Fruit fly (Drosophila melanogaster) whole organism, adult: ENCODE results near the gene CG31100.
A peak's percentile ranks its signal among the peaks of the same experiment; 100 is the strongest.

Experiments
- CG11617 ChIP-seq: fragments of 200-800 bp; sonication (Bioruptor generic); optimal IDR thresholded peaks from 2 replicates; lab custom pipeline; 2017; ENCODE audit warnings: mild to moderate bottlenecking, missing biosample characterization, missing genetic modification reagents, missing genetic modification characterization
- CG12768 ChIP-seq: fragments of 200-800 bp; sonication (Bioruptor generic); optimal IDR thresholded peaks from 2 replicates; lab custom pipeline; 2017; ENCODE audit warnings: missing biosample characterization, missing genetic modification characterization, mild to moderate bottlenecking, moderate library complexity, missing genetic modification reagents
- CG14711 ChIP-seq: fragments of 200-800 bp; sonication (Bioruptor generic); optimal IDR thresholded peaks from 2 replicates; lab custom pipeline; 2018; ENCODE audit warnings: missing biosample characterization, mild to moderate bottlenecking, missing genetic modification characterization, moderate library complexity
- CG1620 ChIP-seq: fragments of 200-800 bp; sonication (Bioruptor generic); optimal IDR thresholded peaks from 2 replicates; lab custom pipeline; 2016; ENCODE audit warnings: missing biosample characterization, missing genetic modification characterization
- CG33017 ChIP-seq: fragments of 200-800 bp; sonication (Bioruptor generic); optimal IDR thresholded peaks from 2 replicates; lab custom pipeline; 2018; ENCODE audit warnings: missing biosample characterization, mild to moderate bottlenecking, missing genetic modification characterization, moderate library complexity
- CG5204 ChIP-seq: fragments of 200-800 bp; sonication (Bioruptor generic); optimal IDR thresholded peaks from 2 replicates; lab custom pipeline; 2016; ENCODE audit warnings: missing biosample characterization, missing genetic modification characterization
- CG7045 ChIP-seq: fragments of 200-800 bp; sonication (Bioruptor generic); optimal IDR thresholded peaks from 2 replicates; lab custom pipeline; 2017; ENCODE audit warnings: missing biosample characterization, mild to moderate bottlenecking, missing genetic modification characterization
- CG7101 ChIP-seq: fragments of 200-800 bp; sonication (Bioruptor generic); optimal IDR thresholded peaks from 2 replicates; lab custom pipeline; 2018; ENCODE audit warnings: missing biosample characterization, mild to moderate bottlenecking, missing genetic modification characterization, moderate library complexity
- Clk ChIP-seq: fragments of 200-800 bp; sonication (Bioruptor generic); optimal IDR thresholded peaks from 2 replicates; lab custom pipeline; 2017; ENCODE audit warnings: missing biosample characterization, missing genetic modification characterization
- Crg-1 ChIP-seq: fragments of 200-800 bp; sonication (Bioruptor generic); optimal IDR thresholded peaks from 2 replicates; lab custom pipeline; 2016; ENCODE audit warnings: missing biosample characterization, missing genetic modification characterization
- Hr96 ChIP-seq: fragments of 200-800 bp; sonication (Bioruptor generic); optimal IDR thresholded peaks from 2 replicates; lab custom pipeline; 2016; ENCODE audit warnings: missing biosample characterization, missing genetic modification characterization
- Mnt ChIP-seq: fragments of 200-800 bp; sonication (Bioruptor generic); optimal IDR thresholded peaks from 2 replicates; lab custom pipeline; 2016; ENCODE audit warnings: missing biosample characterization, mild to moderate bottlenecking, missing genetic modification characterization
- bab1 ChIP-seq: fragments of 200-800 bp; sonication (Bioruptor generic); optimal IDR thresholded peaks from 3 replicates; lab custom pipeline; 2019; ENCODE audit warnings: missing biosample characterization, mild to moderate bottlenecking, missing genetic modification characterization, moderate library complexity
- cic ChIP-seq: fragments of 200-800 bp; sonication (Bioruptor generic); optimal IDR thresholded peaks from 2 replicates; lab custom pipeline; 2017; ENCODE audit warnings: missing biosample characterization, mild to moderate bottlenecking, missing genetic modification characterization, moderate library complexity
- cnc ChIP-seq, 2 experiments: fragments of >200 bp; optimal IDR thresholded peaks; 2 replicates each; lab custom pipeline; 2017
- kay ChIP-seq: fragments of 200-800 bp; sonication (Bioruptor generic); peaks from one replicate; lab custom pipeline; 2016; ENCODE audit warnings: missing biosample characterization, missing genetic modification characterization, borderline replicate concordance
- ovo ChIP-seq: fragments of 200-800 bp; sonication (Bioruptor generic); optimal IDR thresholded peaks from 2 replicates; lab custom pipeline; 2016; ENCODE audit warnings: missing biosample characterization, missing genetic modification characterization
- pad ChIP-seq: fragments of 200-800 bp; sonication (Bioruptor generic); optimal IDR thresholded peaks from 3 replicates; lab custom pipeline; 2017; ENCODE audit warnings: missing biosample characterization, missing genetic modification characterization, mild to moderate bottlenecking, moderate library complexity, missing genetic modification reagents
- tj ChIP-seq: fragments of 200-800 bp; sonication (Bioruptor generic); optimal IDR thresholded peaks from 3 replicates; lab custom pipeline; 2017; ENCODE audit warnings: missing biosample characterization, mild to moderate bottlenecking, missing genetic modification characterization, moderate library complexity
- toe ChIP-seq: fragments of 200-800 bp; sonication (Bioruptor generic); optimal IDR thresholded peaks from 2 replicates; lab custom pipeline; 2016; ENCODE audit warnings: missing biosample characterization, missing genetic modification characterization

The CG31100 gene

DNA sequence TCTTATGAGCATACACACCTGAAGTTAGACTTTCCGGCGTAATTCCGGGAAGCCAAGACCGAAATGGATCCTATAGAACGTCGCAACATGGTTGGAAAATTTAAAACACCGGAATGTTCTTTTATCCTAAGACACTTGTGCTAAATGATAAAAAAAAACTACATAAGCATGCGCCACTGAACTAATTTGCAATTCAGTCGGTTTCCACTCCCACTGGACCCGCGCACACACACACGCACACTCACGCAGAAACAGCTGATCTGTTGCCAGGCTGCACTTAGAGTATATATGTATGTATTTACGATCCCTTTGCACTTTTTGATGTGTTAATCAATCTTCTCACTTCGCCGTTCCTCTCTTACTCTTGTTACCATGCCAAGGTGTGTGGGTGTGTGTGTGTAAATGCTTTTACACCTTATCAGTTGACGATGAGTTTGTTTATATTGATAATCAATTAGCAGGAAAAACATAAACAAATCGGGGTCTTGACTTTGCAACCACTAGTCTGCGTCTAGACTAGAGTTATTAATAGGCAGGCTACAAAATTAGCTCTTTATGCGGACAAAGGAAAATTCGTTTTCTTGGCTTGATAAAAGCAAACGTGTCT lies 45.1 kb upstream of the CG31100 start, which contains the start of gene Mst85C:
Gene Mst85C, plus strand, starts transcription at position 180 of the 607 bp plus-strand sequence.
- peak; percentile 28 for TF ChIP-seq CG12768 (GFP tag; lab: Kevin White, UChicago)
- TF ChIP-seq cic (GFP tag; lab: Kevin White, UChicago) = peak; percentile 52
- TF ChIP-seq tj = peak; percentile 61
- peak; percentile 79 for TF ChIP-seq kay
- no peak for TF ChIP-seq cnc (optimal IDR thresholded peaks at IDR 0.05; lab: Kevin White, UChicago)
- no peak for TF ChIP-seq Crg-1 (GFP tag; lab: Kevin White, UChicago)

DNA sequence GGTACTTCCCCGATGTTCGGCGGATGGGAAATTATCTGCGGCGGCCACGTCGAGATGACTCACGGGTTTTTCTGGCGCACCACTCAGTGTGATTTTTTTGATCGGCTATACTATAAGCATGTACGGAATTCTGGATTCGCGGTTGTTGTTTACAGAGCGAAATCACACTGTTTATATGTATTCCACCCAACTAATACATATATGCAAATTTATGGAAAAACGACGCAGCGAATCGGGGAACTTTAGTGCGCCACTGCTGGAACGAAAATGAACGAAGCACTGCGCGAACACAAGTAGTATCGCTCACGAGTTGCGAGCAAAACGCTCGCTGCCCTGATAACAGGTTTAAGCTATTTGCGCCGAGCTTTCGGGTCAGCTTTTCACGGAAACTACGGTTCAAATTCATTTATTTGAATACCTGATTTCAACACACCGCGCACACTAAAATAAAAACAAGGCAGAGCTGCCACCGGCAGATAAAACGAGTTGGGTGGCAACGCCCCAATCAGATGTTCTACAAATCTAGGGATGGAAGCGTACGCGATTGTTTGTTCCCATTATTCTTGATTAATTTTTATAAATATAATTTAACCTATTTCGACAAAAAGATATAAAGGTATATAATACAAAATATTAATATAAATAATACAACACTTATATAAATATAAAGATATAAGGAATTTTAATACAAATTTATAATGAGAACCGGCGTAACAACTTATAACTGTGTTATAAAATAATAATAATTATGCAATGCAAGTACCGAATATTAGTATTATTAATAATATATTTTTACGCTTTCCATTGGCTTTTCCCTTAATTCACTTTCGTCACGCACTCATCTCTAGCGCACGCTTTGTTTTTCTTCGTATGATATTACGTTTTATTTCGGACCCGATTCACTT lies 44.4 kb upstream of the CG31100 start, which contains the start of gene Rel:
Gene Rel, minus strand, starts transcription at position 417 of the 905 bp plus-strand sequence.
- peak; percentile 72 for TF ChIP-seq CG11617 (GFP tag; lab: Kevin White, UChicago)
- TF ChIP-seq kay = peak; percentile 99
- no peak for TF ChIP-seq CG5204 (GFP tag; lab: Kevin White, UChicago)
- TF ChIP-seq cic (GFP tag; lab: Kevin White, UChicago) = peak; percentile 97
- peak in 1 of 2 experiments; percentile 13 for TF ChIP-seq cnc (optimal IDR thresholded peaks at IDR 0.05; lab: Kevin White, UChicago)
- TF ChIP-seq Hr96 (GFP tag; lab: Kevin White, UChicago) = no peak
- TF ChIP-seq toe = no peak
- no peak for TF ChIP-seq CG1620 (GFP tag; lab: Kevin White, UChicago)
- TF ChIP-seq pad (GFP tag; lab: Kevin White, UChicago) = peak; percentile 41
- peak; percentile 92 for TF ChIP-seq Mnt (GFP tag; lab: Kevin White, UChicago)
- peak; percentile 63 for TF ChIP-seq CG12768 (GFP tag; lab: Kevin White, UChicago)
- peak; percentile 64 for TF ChIP-seq CG33017 (tag; lab: Kevin White, UChicago)
- peak; percentile 8 for TF ChIP-seq Clk (GFP tag; lab: Kevin White, UChicago)
- TF ChIP-seq CG7045 (GFP tag; lab: Kevin White, UChicago) = peak; percentile 62
- TF ChIP-seq CG7101 (tag; lab: Kevin White, UChicago) = peak; percentile 78
- no peak for TF ChIP-seq ovo (GFP tag; lab: Kevin White, UChicago)
- no peak for TF ChIP-seq tj
- TF ChIP-seq bab1 (GFP tag; lab: Kevin White, UChicago) = peak; percentile 76
- TF ChIP-seq Crg-1 (GFP tag; lab: Kevin White, UChicago) = peak; percentile 80
- peak; percentile 74 for TF ChIP-seq CG14711

DNA sequence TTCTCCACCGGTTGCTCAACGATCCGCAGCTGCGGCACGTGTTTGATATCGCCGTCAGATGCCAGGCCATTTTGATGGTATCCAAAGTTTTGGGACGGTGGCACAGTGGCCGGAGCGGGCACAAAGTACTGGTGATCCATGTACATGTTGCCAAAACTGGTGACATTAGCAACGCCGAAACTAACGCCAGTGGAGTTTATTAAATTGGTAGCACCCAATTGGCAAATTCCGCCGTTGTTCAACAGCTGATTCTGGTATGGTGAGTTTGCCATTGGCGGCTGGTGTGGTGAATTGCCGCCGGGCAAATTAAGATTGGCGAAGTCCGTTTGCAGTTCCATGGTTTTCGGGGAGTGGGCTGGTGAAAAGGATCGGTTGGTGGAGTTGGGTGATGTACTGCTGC lies 43.5 kb upstream of the CG31100 start:
- TF ChIP-seq bab1 (GFP tag; lab: Kevin White, UChicago) (peak; percentile 1), CG12768 (GFP tag; lab: Kevin White, UChicago) (no peak)

DNA sequence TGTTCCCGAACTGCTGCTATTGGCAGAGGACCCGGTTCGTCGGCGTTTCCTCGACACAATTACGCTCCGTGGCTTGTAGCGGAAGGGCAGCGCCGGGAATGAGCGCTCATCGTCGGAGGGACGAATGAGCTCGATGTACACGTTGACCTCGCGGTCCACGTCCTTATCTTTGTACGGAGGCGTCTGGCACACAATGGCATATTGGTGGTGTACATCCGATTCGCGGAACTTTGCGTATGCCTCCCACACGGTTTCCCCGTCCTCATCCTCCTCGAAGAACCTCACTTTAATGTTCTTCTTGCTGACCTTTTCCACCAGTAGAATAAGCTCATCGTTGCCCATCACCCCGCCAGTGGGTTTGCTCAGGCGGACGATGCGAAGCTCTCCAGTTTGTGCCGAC lies 42.3 kb upstream of the CG31100 start:
- TF ChIP-seq cnc (optimal IDR thresholded peaks at IDR 0.05; lab: Kevin White, UChicago) = no peak
- TF ChIP-seq toe = no peak
- no peak for TF ChIP-seq CG5204 (GFP tag; lab: Kevin White, UChicago)
- no peak for TF ChIP-seq tj
- TF ChIP-seq cic (GFP tag; lab: Kevin White, UChicago) = no peak
- no peak for TF ChIP-seq ovo (GFP tag; lab: Kevin White, UChicago)
- TF ChIP-seq CG14711 = no peak
- TF ChIP-seq CG7101 (tag; lab: Kevin White, UChicago) = no peak
- TF ChIP-seq CG11617 (GFP tag; lab: Kevin White, UChicago) = no peak
- TF ChIP-seq pad (GFP tag; lab: Kevin White, UChicago) = no peak

DNA sequence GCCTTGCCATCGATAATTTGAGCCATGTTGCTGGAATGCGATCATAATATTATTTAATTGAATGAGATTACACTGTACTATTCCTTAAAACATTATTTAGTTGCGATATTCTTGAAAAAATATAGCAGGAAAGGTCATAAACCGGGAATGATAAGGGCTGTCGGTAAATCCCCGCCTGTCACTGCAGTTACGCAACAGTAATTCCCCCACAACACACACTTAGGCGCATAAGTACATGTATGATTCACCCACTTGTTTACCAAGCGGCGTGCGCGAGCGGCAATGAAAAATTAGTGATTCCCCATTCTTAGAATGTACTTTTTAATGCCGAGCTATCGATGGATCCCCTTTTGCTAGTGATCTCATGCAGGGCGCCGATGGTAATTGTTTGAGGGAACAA lies 40.2 kb upstream of the CG31100 start:
- TF ChIP-seq tj (no peak), CG1620 (GFP tag; lab: Kevin White, UChicago) (no peak), CG7101 (tag; lab: Kevin White, UChicago) (no peak), cnc (optimal IDR thresholded peaks at IDR 0.05; lab: Kevin White, UChicago) (no peak), Hr96 (GFP tag; lab: Kevin White, UChicago) (no peak), CG12768 (GFP tag; lab: Kevin White, UChicago) (no peak), CG14711 (no peak), pad (GFP tag; lab: Kevin White, UChicago) (no peak), CG7045 (GFP tag; lab: Kevin White, UChicago) (no peak), Mnt (GFP tag; lab: Kevin White, UChicago) (peak; percentile 31), Crg-1 (GFP tag; lab: Kevin White, UChicago) (no peak), kay (peak; percentile 97), cic (GFP tag; lab: Kevin White, UChicago) (peak; percentile 70)

DNA sequence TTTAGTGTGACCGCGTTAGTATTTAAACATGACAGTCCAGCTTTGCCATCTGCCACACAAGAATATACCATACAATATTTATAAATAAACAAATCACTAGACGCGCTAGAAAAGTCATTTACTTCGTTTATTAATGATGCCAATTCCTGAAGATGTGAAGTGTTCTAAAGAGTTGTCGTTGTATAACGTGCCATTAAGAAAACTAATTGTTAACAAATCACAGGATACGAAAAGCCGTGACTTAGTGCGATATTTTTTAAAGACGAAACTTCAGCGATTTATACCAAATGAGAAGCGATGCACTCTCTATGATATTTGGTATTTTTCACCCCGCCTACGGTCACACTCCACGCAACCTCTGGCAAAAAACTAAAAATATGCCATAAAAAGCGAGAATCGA lies 36.0 kb upstream of the CG31100 start, which contains the start of gene neur:
Gene neur, minus strand, starts transcription at position 24 of the 400 bp plus-strand sequence.
- no peak for TF ChIP-seq CG33017 (tag; lab: Kevin White, UChicago)
- TF ChIP-seq kay = no peak
- TF ChIP-seq cnc (optimal IDR thresholded peaks at IDR 0.05; lab: Kevin White, UChicago) = no peak
- TF ChIP-seq bab1 (GFP tag; lab: Kevin White, UChicago) = peak; percentile 69
- peak; percentile 3 for TF ChIP-seq CG7101 (tag; lab: Kevin White, UChicago)
- peak; percentile 14 for TF ChIP-seq CG11617 (GFP tag; lab: Kevin White, UChicago)
- TF ChIP-seq toe = no peak
- peak; percentile 42 for TF ChIP-seq Mnt (GFP tag; lab: Kevin White, UChicago)
- peak; percentile 50 for TF ChIP-seq pad (GFP tag; lab: Kevin White, UChicago)
- TF ChIP-seq ovo (GFP tag; lab: Kevin White, UChicago) = peak; percentile 22
- peak; percentile 39 for TF ChIP-seq CG7045 (GFP tag; lab: Kevin White, UChicago)
- TF ChIP-seq cic (GFP tag; lab: Kevin White, UChicago) = peak; percentile 46
- TF ChIP-seq CG5204 (GFP tag; lab: Kevin White, UChicago) = no peak
- TF ChIP-seq CG14711 = peak; percentile 7
- no peak for TF ChIP-seq CG12768 (GFP tag; lab: Kevin White, UChicago)
- peak; percentile 34 for TF ChIP-seq tj
- peak; percentile 8 for TF ChIP-seq Crg-1 (GFP tag; lab: Kevin White, UChicago)
- TF ChIP-seq CG1620 (GFP tag; lab: Kevin White, UChicago) = peak; percentile 51
- TF ChIP-seq Hr96 (GFP tag; lab: Kevin White, UChicago) = no peak
- TF ChIP-seq Clk (GFP tag; lab: Kevin White, UChicago) = no peak
